Fruit fly (Drosophila melanogaster) whole organism, embryonic: ENCODE data around the gene CG2816.
A peak's percentile ranks its signal among the peaks of the same experiment; 100 is the strongest.

Experiments used
- Adf1 ChIP-seq: fragments of 200-800 bp; sonication (Bioruptor generic); IDR thresholded peaks from 2 replicates; pipeline ENCODE4 v1.3.6; 2022; ENCODE audit warnings: missing biosample characterization, missing genetic modification characterization
- Antp ChIP-seq: fragments of 200-800 bp; sonication (Bioruptor generic); optimal IDR thresholded peaks from 3 replicates; lab custom pipeline; 2016; ENCODE audit warnings: missing biosample characterization, missing genetic modification characterization
- BtbVII ChIP-seq: fragments of 200-800 bp; sonication (Bioruptor generic); optimal IDR thresholded peaks from 3 replicates; lab custom pipeline; 2017; ENCODE audit warnings: missing biosample characterization, mild to moderate bottlenecking, missing genetic modification characterization
- Bteb2 ChIP-seq: fragments of 200-800 bp; sonication (Bioruptor generic); optimal IDR thresholded peaks from 2 replicates; lab custom pipeline; 2016; ENCODE audit warnings: missing biosample characterization, missing genetic modification characterization
- CG11093 ChIP-seq: fragments of 200-800 bp; sonication (Bioruptor generic); IDR thresholded peaks from 3 replicates; pipeline ENCODE4 v1.3.6; 2022; ENCODE audit warnings: missing biosample characterization, missing genetic modification characterization
- CG11247 ChIP-seq: fragments of 200-800 bp; sonication (Bioruptor generic); IDR thresholded peaks from 2 replicates; pipeline ENCODE4 v1.3.6; 2022; ENCODE audit warnings: missing biosample characterization, missing genetic modification characterization
- CG14965 ChIP-seq: fragments of 200-800 bp; sonication (Bioruptor generic); optimal IDR thresholded peaks from 2 replicates; lab custom pipeline; 2016; ENCODE audit warnings: missing biosample characterization, missing genetic modification characterization, borderline replicate concordance
- CG17829 ChIP-seq: fragments of 200-800 bp; optimal IDR thresholded peaks from 2 replicates; lab custom pipeline; 2019; ENCODE audit warnings: missing biosample characterization, mild to moderate bottlenecking, missing genetic modification characterization, moderate library complexity
- CG1832 ChIP-seq: fragments of 200-800 bp; sonication (Bioruptor generic); optimal IDR thresholded peaks from 2 replicates; lab custom pipeline; 2017; ENCODE audit warnings: missing biosample characterization, mild to moderate bottlenecking, missing genetic modification characterization, inconsistent platforms
- CG2199 ChIP-seq: fragments of 200-800 bp; sonication (Bioruptor generic); IDR thresholded peaks from 3 replicates; pipeline ENCODE4 v1.3.6; 2022; ENCODE audit warnings: missing biosample characterization, missing genetic modification characterization
- CG3163 ChIP-seq: fragments of 200-800 bp; sonication (Bioruptor generic); optimal IDR thresholded peaks from 3 replicates; lab custom pipeline; 2016; ENCODE audit warnings: missing biosample characterization, missing genetic modification characterization
- CG3407 ChIP-seq: fragments of 200-800 bp; sonication (Bioruptor generic); optimal IDR thresholded peaks from 2 replicates; lab custom pipeline; 2018; ENCODE audit warnings: missing biosample characterization, mild to moderate bottlenecking, missing genetic modification characterization
- CG4328 ChIP-seq: fragments of 200-800 bp; sonication (Bioruptor generic); optimal IDR thresholded peaks from 3 replicates; lab custom pipeline; 2017; ENCODE audit warnings: missing biosample characterization, missing genetic modification reagents, missing genetic modification characterization
- CG4360 ChIP-seq: fragments of 200-800 bp; sonication (Bioruptor generic); IDR thresholded peaks from 2 replicates; pipeline ENCODE4 v1.3.6; 2022; ENCODE audit warnings: missing biosample characterization, missing genetic modification characterization
- CG4854 ChIP-seq: fragments of 200-800 bp; sonication (Bioruptor generic); optimal IDR thresholded peaks from 2 replicates; lab custom pipeline; 2016; ENCODE audit warnings: missing biosample characterization, missing genetic modification characterization, inconsistent platforms
- CG5245 ChIP-seq: fragments of 200-800 bp; sonication (Bioruptor generic); optimal IDR thresholded peaks from 3 replicates; lab custom pipeline; 2016; ENCODE audit warnings: missing biosample characterization, missing genetic modification characterization
- CG5953 ChIP-seq: fragments of 200-800 bp; sonication (Bioruptor generic); IDR thresholded peaks from 2 replicates; pipeline ENCODE4 v1.3.6; 2022; ENCODE audit warnings: missing biosample characterization, missing genetic modification characterization
- CG6689 ChIP-seq: fragments of 200-800 bp; sonication (Bioruptor generic); IDR thresholded peaks from 2 replicates; pipeline ENCODE4 v1.3.6; 2022; ENCODE audit warnings: missing biosample characterization, missing genetic modification characterization
- CG6791 ChIP-seq: fragments of 200-800 bp; sonication (Bioruptor generic); IDR thresholded peaks from 3 replicates; pipeline ENCODE4 v1.3.6; 2022; ENCODE audit warnings: missing biosample characterization, missing genetic modification characterization; ENCODE audit not compliant: partially characterized antibody
- CG6854 ChIP-seq: fragments of 200-800 bp; sonication (Bioruptor generic); optimal IDR thresholded peaks from 3 replicates; lab custom pipeline; 2017; ENCODE audit warnings: missing biosample characterization, mild to moderate bottlenecking, missing genetic modification characterization
- CG7357 ChIP-seq: fragments of 200-800 bp; sonication (Bioruptor generic); IDR thresholded peaks from 3 replicates; pipeline ENCODE4 v1.3.6; 2022; ENCODE audit warnings: missing biosample characterization, missing genetic modification characterization
- CG9727 ChIP-seq: fragments of 200-800 bp; sonication (Bioruptor generic); optimal IDR thresholded peaks from 3 replicates; lab custom pipeline; 2017; ENCODE audit warnings: missing biosample characterization, mild to moderate bottlenecking, missing genetic modification characterization
- CTCF ChIP-seq: fragments of 200-800 bp; sonication (Bioruptor generic); optimal IDR thresholded peaks from 2 replicates; lab custom pipeline; 2017; ENCODE audit warnings: missing biosample characterization, mild to moderate bottlenecking, missing genetic modification characterization, moderate library complexity
- Dip3 ChIP-seq: fragments of 200-800 bp; sonication (Bioruptor generic); optimal IDR thresholded peaks from 3 replicates; lab custom pipeline; 2016; ENCODE audit warnings: missing biosample characterization, missing genetic modification characterization
- Ets65A ChIP-seq: fragments of 200-800 bp; sonication (Bioruptor generic); peaks from one replicate; lab custom pipeline; 2016; ENCODE audit warnings: missing biosample characterization, missing genetic modification characterization
- Fer3 ChIP-seq: fragments of 200-800 bp; sonication (Bioruptor generic); optimal IDR thresholded peaks from 2 replicates; lab custom pipeline; 2018; ENCODE audit warnings: missing biosample characterization, mild to moderate bottlenecking, missing genetic modification characterization, moderate library complexity
- Hand ChIP-seq: fragments of 200-800 bp; sonication (Bioruptor generic); optimal IDR thresholded peaks from 2 replicates; lab custom pipeline; 2017; ENCODE audit warnings: mild to moderate bottlenecking, missing biosample characterization, missing genetic modification reagents, missing genetic modification characterization
- Max ChIP-seq: fragments of 200-800 bp; sonication (Bioruptor generic); optimal IDR thresholded peaks from 2 replicates; lab custom pipeline; 2016; ENCODE audit warnings: missing biosample characterization, mild to moderate bottlenecking, missing genetic modification characterization
- Nf-YA ChIP-seq: fragments of 200-800 bp; sonication (Bioruptor generic); IDR thresholded peaks from 2 replicates; pipeline ENCODE4 v1.3.6; 2022; ENCODE audit warnings: missing biosample characterization, missing genetic modification characterization
- Sry-β ChIP-seq: fragments of 200-800 bp; sonication (Bioruptor generic); optimal IDR thresholded peaks from 2 replicates; lab custom pipeline; 2018; ENCODE audit warnings: missing biosample characterization, mild to moderate bottlenecking, missing genetic modification characterization, moderate library complexity
- Usf ChIP-seq: fragments of 200-800 bp; sonication (Bioruptor generic); optimal IDR thresholded peaks from 2 replicates; lab custom pipeline; 2017; ENCODE audit warnings: missing genotype, missing biosample characterization, missing genetic modification characterization
- ac ChIP-seq: fragments of 200-800 bp; sonication (Bioruptor generic); optimal IDR thresholded peaks from 3 replicates; lab custom pipeline; 2017; ENCODE audit warnings: missing biosample characterization, mild to moderate bottlenecking, missing genetic modification characterization
- ap ChIP-seq: fragments of 200-800 bp; sonication (Bioruptor generic); IDR thresholded peaks from 2 replicates; pipeline ENCODE4 v1.3.6; 2022; ENCODE audit warnings: missing biosample characterization, missing genetic modification characterization
- bbx ChIP-seq: fragments of 200-800 bp; sonication (Bioruptor generic); IDR thresholded peaks from 2 replicates; pipeline ENCODE4 v1.3.6; 2022; ENCODE audit warnings: missing biosample characterization, missing genetic modification characterization; ENCODE audit not compliant: partially characterized antibody
- bowl ChIP-seq: fragments of 200-800 bp; sonication (Bioruptor generic); IDR thresholded peaks from 2 replicates; pipeline ENCODE4 v1.3.6; 2022; ENCODE audit warnings: missing biosample characterization, missing genetic modification characterization
- chinmo ChIP-seq: fragments of 200-800 bp; sonication (Bioruptor generic); IDR thresholded peaks from 4 replicates; pipeline ENCODE4 v1.3.6; 2022; ENCODE audit warnings: missing biosample characterization, missing genetic modification characterization; ENCODE audit not compliant: partially characterized antibody
- ci ChIP-seq: fragments of 200-800 bp; sonication (Bioruptor generic); IDR thresholded peaks from 3 replicates; pipeline ENCODE4 v1.3.6; 2022; ENCODE audit warnings: missing biosample characterization, missing genetic modification characterization
- croc ChIP-seq: fragments of 200-800 bp; sonication (Bioruptor generic); conservative IDR thresholded peaks from 3 replicates; pipeline ENCODE4 v1.3.6; 2022; ENCODE audit warnings: missing biosample characterization, missing genetic modification characterization
- emc ChIP-seq: fragments of 200-800 bp; sonication (Bioruptor generic); optimal IDR thresholded peaks from 2 replicates; lab custom pipeline; 2016; ENCODE audit warnings: missing biosample characterization, missing genetic modification characterization
- eyg ChIP-seq: fragments of 200-800 bp; sonication (Bioruptor generic); optimal IDR thresholded peaks from 3 replicates; lab custom pipeline; 2016; ENCODE audit warnings: missing biosample characterization, missing genetic modification characterization
- hth ChIP-seq: fragments of >200 bp; optimal IDR thresholded peaks from 2 replicates; lab custom pipeline; 2017; ENCODE audit warnings: inconsistent platforms
- lov ChIP-seq, 2 experiments: fragments of 200-800 bp in 1 of 2; fragments of >200 bp in 1 of 2; sonication (Bioruptor generic) in 1 of 2; IDR thresholded peaks in 1 of 2; optimal IDR thresholded peaks in 1 of 2; 2 replicates in 1 of 2; 3 replicates in 1 of 2; pipeline versions ENCODE4 v1.3.6 to Lab custom; 2017 to 2022; ENCODE audit warnings: missing biosample characterization in 1 of 2, missing genetic modification characterization in 1 of 2
- pho ChIP-seq: fragments of 200-800 bp; sonication (Bioruptor generic); optimal IDR thresholded peaks from 2 replicates; lab custom pipeline; 2016; ENCODE audit warnings: missing biosample characterization, missing genetic modification characterization
- sob ChIP-seq: fragments of 200-800 bp; sonication (Bioruptor generic); IDR thresholded peaks from 2 replicates; pipeline ENCODE4 v1.3.6; 2022; ENCODE audit warnings: missing biosample characterization, missing genetic modification characterization
- sqz ChIP-seq: fragments of 200-800 bp; sonication (Bioruptor generic); optimal IDR thresholded peaks from 3 replicates; lab custom pipeline; 2018; ENCODE audit warnings: missing biosample characterization, mild to moderate bottlenecking, missing genetic modification characterization
- unpg ChIP-seq: fragments of 200-800 bp; sonication (Bioruptor generic); optimal IDR thresholded peaks from 3 replicates; lab custom pipeline; 2018; ENCODE audit warnings: missing biosample characterization, mild to moderate bottlenecking, missing genetic modification characterization, moderate library complexity
- wor ChIP-seq: fragments of 200-800 bp; sonication (Bioruptor generic); IDR thresholded peaks from 2 replicates; pipeline ENCODE4 v1.3.6; 2022; ENCODE audit warnings: missing biosample characterization, missing genetic modification characterization
- z ChIP-seq: fragments of 200-800 bp; sonication (Bioruptor generic); IDR thresholded peaks from 3 replicates; pipeline ENCODE4 v1.3.6; 2022; ENCODE audit warnings: missing biosample characterization, missing genetic modification characterization
- zen ChIP-seq: fragments of 200-800 bp; sonication (Bioruptor generic); optimal IDR thresholded peaks from 3 replicates; lab custom pipeline; 2018; ENCODE audit warnings: missing biosample characterization, mild to moderate bottlenecking, missing genetic modification characterization, moderate library complexity

CG2816 gene

DNA sequence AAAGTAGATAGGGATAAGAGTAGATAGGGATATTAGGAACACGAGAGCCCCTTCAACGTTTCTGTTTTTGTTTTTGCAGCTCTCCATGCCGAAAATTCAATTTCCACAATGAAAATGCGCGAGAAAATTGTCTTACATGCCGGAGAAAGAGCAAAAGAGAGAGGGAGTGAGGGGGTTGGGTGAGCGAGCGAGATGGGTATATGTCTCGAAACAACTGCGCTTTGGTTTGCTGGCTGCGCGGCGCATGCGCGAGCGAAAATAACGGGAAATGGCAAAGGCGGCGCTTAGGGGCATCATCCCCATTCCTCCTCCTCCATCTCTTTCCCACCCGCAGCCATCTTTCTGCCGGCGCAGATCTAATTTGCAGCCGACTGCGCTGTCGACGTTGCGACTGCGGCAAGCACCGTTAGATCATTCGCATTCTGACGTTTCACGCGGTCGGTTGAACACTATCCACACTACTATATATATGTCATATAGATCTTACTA is 41.1 kb upstream of the CG2816 start, which contains the start of gene Drgx (continued):
- TF ChIP-seq chinmo (GFP tag; lab: Robert Waterston, UW), result peak; percentile 58; the same call in 1 of the 4 replicates
- TF ChIP-seq CG1832 (GFP tag; lab: Kevin White, UChicago), result peak; percentile 93
- TF ChIP-seq BtbVII (GFP tag; lab: Kevin White, UChicago), result no peak
- 0 out of 3 replicates have a peak, but pooled peaks have one; percentile 39 for TF ChIP-seq CG6791
- no peak for TF ChIP-seq Antp (GFP tag; lab: Kevin White, UChicago)
- TF ChIP-seq CG3163, result no peak

DNA sequence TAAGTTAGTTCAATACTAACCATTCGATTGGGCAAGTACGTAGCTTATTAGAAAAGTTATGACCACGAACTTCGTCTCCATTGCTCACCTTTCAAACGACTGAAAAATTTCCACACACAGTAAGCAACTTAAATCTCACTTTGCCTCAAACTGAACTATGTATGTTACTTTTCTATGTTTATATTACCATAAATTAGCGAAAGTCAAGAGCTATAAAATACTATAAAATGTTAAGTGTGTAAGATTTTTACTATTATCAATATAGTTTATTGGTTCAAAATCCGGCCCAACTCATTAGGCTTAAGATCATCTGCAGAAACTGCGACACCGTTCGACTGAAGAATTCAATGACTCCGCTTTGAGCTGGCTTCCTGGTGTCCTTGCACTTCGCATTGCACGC is 35.0 kb upstream of the CG2816 start, which contains the start of gene Sfp24Ba:
Sfp24Ba (minus strand) TSS at position 101 of the 400 bp plus-strand sequence.
- no peak for TF ChIP-seq sob
- TF ChIP-seq unpg (GFP tag; lab: Kevin White, UChicago), result no peak
- TF ChIP-seq hth (lab: Kevin White, UChicago), result no peak
- TF ChIP-seq CTCF (GFP tag; lab: Kevin White, UChicago), result no peak
- TF ChIP-seq Bteb2 (GFP tag; lab: Kevin White, UChicago), result no peak
- TF ChIP-seq CG2199 (GFP tag; lab: Robert Waterston, UW), result no peak
- TF ChIP-seq Hand, result no peak
- no peak for TF ChIP-seq CG7357 (GFP tag; lab: Robert Waterston, UW)
- TF ChIP-seq Ets65A (GFP tag; lab: Kevin White, UChicago), result no peak

DNA sequence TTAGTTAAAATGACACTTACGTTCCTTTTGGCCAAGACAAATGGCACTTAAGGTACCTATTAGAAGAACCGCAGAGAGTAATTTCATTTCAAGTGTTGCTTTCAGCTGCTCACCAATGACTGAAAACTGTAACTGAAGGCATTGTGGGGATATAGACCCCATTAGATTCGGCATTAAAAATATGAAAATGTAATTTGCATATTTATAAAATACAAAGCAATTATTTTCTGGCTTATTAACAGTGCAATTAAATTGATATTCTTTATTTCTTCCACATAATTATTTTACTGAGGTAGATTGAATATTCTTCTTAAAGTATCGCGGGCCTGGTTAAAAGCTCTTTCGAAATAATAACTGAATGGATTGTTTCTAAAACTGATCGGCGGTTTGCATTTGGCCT is 34.4 kb upstream of the CG2816 start, which contains the start of gene Sfp24Bd:
Sfp24Bd (minus strand) TSS at position 101 of the 400 bp plus-strand sequence.
- TF ChIP-seq bbx (GFP tag; lab: Robert Waterston, UW) (no peak), croc (GFP tag; lab: Robert Waterston, UW) (no peak), Max (GFP tag; lab: Kevin White, UChicago) (no peak), sqz (no peak), lov (optimal IDR thresholded peaks at IDR 0.05; lab: Kevin White, UChicago) (no peak), lov (GFP tag; IDR thresholded peaks at IDR 0.05; lab: Robert Waterston, UW) (no peak), ap (GFP tag; lab: Robert Waterston, UW) (no peak), CG9727 (GFP tag; lab: Kevin White, UChicago) (no peak), Fer3 (tag; lab: Kevin White, UChicago) (no peak), CG5953 (GFP tag; lab: Robert Waterston, UW) (no peak), Nf-YA (no peak), z (GFP tag; lab: Robert Waterston, UW) (no peak), CG6854 (no peak), CG6689 (GFP tag; lab: Robert Waterston, UW) (no peak), CG4854 (GFP tag; lab: Kevin White, UChicago) (no peak), CG3407 (GFP tag; lab: Kevin White, UChicago) (no peak), Adf1 (GFP tag; lab: Robert Waterston, UW) (no peak), Usf (GFP tag; lab: Kevin White, UChicago) (no peak), pho (GFP tag; lab: Kevin White, UChicago) (no peak), CG14965 (GFP tag; lab: Kevin White, UChicago) (no peak)
- TF ChIP-seq, all 482 proteins: peak for 0

DNA sequence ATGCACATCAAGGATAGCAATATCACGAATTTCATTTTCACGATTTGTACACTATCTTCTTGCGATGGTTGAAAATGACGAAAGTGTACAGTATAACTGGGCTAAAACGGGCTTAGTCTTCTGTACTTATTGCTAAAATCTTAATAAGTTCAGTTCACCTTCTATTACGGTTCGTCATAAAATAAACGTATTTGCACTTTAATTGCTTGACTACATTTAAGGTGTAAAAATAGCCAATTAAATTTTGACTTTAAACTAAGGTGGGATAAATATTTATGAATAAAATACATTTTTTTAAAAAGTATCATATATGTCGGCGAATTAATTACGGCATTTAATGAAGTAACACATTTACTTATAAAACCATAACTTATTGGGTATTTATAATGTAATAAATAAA is 33.8 kb upstream of the CG2816 start, which contains the start of gene Sfp24Bb:
Sfp24Bb (minus strand) TSS at position 101 of the 400 bp plus-strand sequence.
- TF ChIP-seq eyg (GFP tag; lab: Kevin White, UChicago), result no peak
- TF ChIP-seq ac (GFP tag; lab: Kevin White, UChicago), result no peak
- TF ChIP-seq CG11247 (GFP tag; lab: Robert Waterston, UW), result no peak
- no peak for TF ChIP-seq Sry-β (GFP tag; lab: Kevin White, UChicago)
- TF ChIP-seq Fer3 (tag; lab: Kevin White, UChicago), result no peak
- no peak for TF ChIP-seq ci (GFP tag; lab: Robert Waterston, UW)
- TF ChIP-seq Dip3 (GFP tag; lab: Kevin White, UChicago), result no peak
- TF ChIP-seq zen (tag; lab: Kevin White, UChicago), result no peak
- TF ChIP-seq bowl, result no peak
- TF ChIP-seq CG4360 (GFP tag; lab: Robert Waterston, UW), result no peak
- no peak for TF ChIP-seq emc (GFP tag; lab: Kevin White, UChicago)
- TF ChIP-seq CG5245 (GFP tag; lab: Kevin White, UChicago), result no peak
- no peak for TF ChIP-seq CG11093 (GFP tag; lab: Robert Waterston, UW)
- TF ChIP-seq CG4328 (GFP tag; lab: Kevin White, UChicago), result no peak
- no peak for TF ChIP-seq wor
- no peak for TF ChIP-seq CG17829 (tag; lab: Kevin White, UChicago)
